Worm (Caenorhabditis elegans) whole organism, late embryonic: ENCODE data around the gene srt-42.

Source experiments
- C08G9.2 ChIP-seq: sonication (generic microtip); optimal IDR thresholded peaks from 2 replicates; lab custom pipeline; 2016; ENCODE audit warnings: mild to moderate bottlenecking, missing genetic modification characterization, moderate library complexity, missing compliant biosample characterization
- C38D4.7 ChIP-seq: fragments of 200-800 bp; sonication (Bioruptor generic); optimal IDR thresholded peaks from 2 replicates; lab custom pipeline; 2018; ENCODE audit warnings: mild to moderate bottlenecking, missing genetic modification characterization, moderate library complexity, missing compliant biosample characterization
- T23F11.4 ChIP-seq: fragments of 200-800 bp; sonication (Bioruptor generic); optimal IDR thresholded peaks from 2 replicates; lab custom pipeline; 2018; ENCODE audit warnings: mild to moderate bottlenecking, missing genetic modification characterization, missing compliant biosample characterization
- Y22D7AL.16 ChIP-seq: sonication (generic microtip); optimal IDR thresholded peaks from 2 replicates; lab custom pipeline; 2016; ENCODE audit warnings: missing genetic modification characterization, missing compliant biosample characterization
- ahr-1 ChIP-seq: sonication (generic microtip); optimal IDR thresholded peaks from 2 replicates; lab custom pipeline; 2016; ENCODE audit warnings: missing genetic modification characterization, missing compliant biosample characterization
- ceh-14 ChIP-seq: sonication (generic microtip); optimal IDR thresholded peaks from 2 replicates; lab custom pipeline; 2016; ENCODE audit warnings: missing genotype, missing genetic modification characterization, missing compliant biosample characterization
- ceh-19 ChIP-seq: fragments of 200-800 bp; sonication (Bioruptor generic); optimal IDR thresholded peaks from 2 replicates; lab custom pipeline; 2018; ENCODE audit warnings: mild to moderate bottlenecking, missing genetic modification characterization, missing compliant biosample characterization
- ceh-22 ChIP-seq: sonication (generic microtip); optimal IDR thresholded peaks from 2 replicates; lab custom pipeline; 2017; ENCODE audit warnings: missing biosample characterization, missing genetic modification characterization
- ceh-45 ChIP-seq: fragments of 200-800 bp; sonication (Bioruptor generic); IDR thresholded peaks from 2 replicates; pipeline ENCODE4 v1.3.6; 2022; ENCODE audit warnings: missing genetic modification reagents, missing genetic modification characterization, missing compliant biosample characterization
- elt-2 ChIP-seq: sonication (generic microtip); optimal IDR thresholded peaks from 2 replicates; lab custom pipeline; 2016; ENCODE audit warnings: missing genetic modification reagents, missing genetic modification characterization, missing compliant biosample characterization
- ets-4 ChIP-seq: sonication (generic microtip); optimal IDR thresholded peaks from 2 replicates; lab custom pipeline; 2016; ENCODE audit warnings: missing genetic modification characterization, missing compliant biosample characterization
- eyg-1 ChIP-seq: sonication (generic microtip); optimal IDR thresholded peaks from 2 replicates; lab custom pipeline; 2016; ENCODE audit warnings: missing genotype, missing genetic modification characterization, missing compliant biosample characterization
- fax-1 ChIP-seq: sonication (generic microtip); optimal IDR thresholded peaks from 2 replicates; lab custom pipeline; 2016; ENCODE audit warnings: missing genotype, missing genetic modification characterization, missing compliant biosample characterization
- fkh-10 ChIP-seq: fragments of 150-350 bp; optimal IDR thresholded peaks from 2 replicates; lab custom pipeline; 2014; ENCODE audit warnings: missing biosample characterization, missing genetic modification reagents, missing genetic modification characterization
- hlh-13 ChIP-seq: fragments of 200-800 bp; sonication (Bioruptor generic); optimal IDR thresholded peaks from 2 replicates; lab custom pipeline; 2018; ENCODE audit warnings: mild to moderate bottlenecking, missing genetic modification characterization, missing compliant biosample characterization
- hlh-15 ChIP-seq: sonication (generic microtip); optimal IDR thresholded peaks from 2 replicates; lab custom pipeline; 2016; ENCODE audit warnings: missing genetic modification characterization, missing compliant biosample characterization
- hlh-30 ChIP-seq: sonication (generic microtip); optimal IDR thresholded peaks from 2 replicates; lab custom pipeline; 2017; ENCODE audit warnings: antibody characterized with exemption, missing genetic modification characterization, missing compliant biosample characterization; ENCODE audit not compliant: insufficient read depth
- lin-11 ChIP-seq: fragments of 200-800 bp; sonication (Bioruptor generic); optimal IDR thresholded peaks from 2 replicates; lab custom pipeline; 2018; ENCODE audit warnings: mild to moderate bottlenecking, missing genetic modification characterization, missing compliant biosample characterization
- nhr-11 ChIP-seq: fragments of 150-350 bp; optimal IDR thresholded peaks from 2 replicates; lab custom pipeline; 2014; ENCODE audit warnings: missing biosample characterization, missing genetic modification characterization
- nhr-232 ChIP-seq: sonication (generic microtip); optimal IDR thresholded peaks from 2 replicates; lab custom pipeline; 2016; ENCODE audit warnings: missing genetic modification characterization, missing compliant biosample characterization
- odd-2 ChIP-seq: sonication (generic microtip); optimal IDR thresholded peaks from 2 replicates; lab custom pipeline; 2017; ENCODE audit warnings: antibody characterized with exemption, mild to moderate bottlenecking, missing genetic modification characterization, missing compliant biosample characterization
- pha-2 ChIP-seq: sonication (generic microtip); optimal IDR thresholded peaks from 2 replicates; lab custom pipeline; 2017; ENCODE audit warnings: mild to moderate bottlenecking, missing genetic modification characterization, missing compliant biosample characterization
- pha-4 ChIP-seq: fragments of 150-350 bp; optimal IDR thresholded peaks from 2 replicates; lab custom pipeline; 2018; ENCODE audit warnings: missing biosample characterization, missing genetic modification reagents, missing genetic modification characterization
- ref-2 ChIP-seq: sonication (generic microtip); optimal IDR thresholded peaks from 2 replicates; lab custom pipeline; 2016; ENCODE audit warnings: missing genetic modification characterization, missing compliant biosample characterization
- rnt-1 ChIP-seq: sonication (generic microtip); optimal IDR thresholded peaks from 2 replicates; lab custom pipeline; 2016; ENCODE audit warnings: missing genetic modification characterization, missing compliant biosample characterization
- sox-2 ChIP-seq: fragments of 200-800 bp; sonication (Bioruptor generic); IDR thresholded peaks from 2 replicates; pipeline ENCODE4 v1.3.6; 2022; ENCODE audit warnings: missing genetic modification reagents, missing genetic modification characterization, missing compliant biosample characterization
- sox-4 ChIP-seq: sonication (generic microtip); optimal IDR thresholded peaks from 2 replicates; lab custom pipeline; 2017; ENCODE audit warnings: mild to moderate bottlenecking, missing genetic modification characterization, inconsistent platforms, missing compliant biosample characterization
- tbx-2 ChIP-seq: sonication (generic microtip); optimal IDR thresholded peaks from 2 replicates; lab custom pipeline; 2016; ENCODE audit warnings: missing genetic modification characterization, missing compliant biosample characterization
- tbx-7 ChIP-seq: sonication (generic microtip); optimal IDR thresholded peaks from 2 replicates; lab custom pipeline; 2016; ENCODE audit warnings: missing genotype, missing genetic modification characterization, missing compliant biosample characterization
- ttx-3 ChIP-seq: sonication (generic microtip); optimal IDR thresholded peaks from 2 replicates; lab custom pipeline; 2016; ENCODE audit warnings: missing genetic modification reagents, missing genetic modification characterization, missing compliant biosample characterization
- unc-3 ChIP-seq, 2 experiments: fragments of 200-800 bp in 1 of 2; sonication (Bioruptor generic) in 1 of 2; sonication (generic microtip) in 1 of 2; conservative IDR thresholded peaks in 1 of 2; optimal IDR thresholded peaks in 1 of 2; 2 replicates each; pipeline versions ENCODE4 v1.3.6 to Lab custom; 2016 to 2022; ENCODE audit warnings: missing compliant biosample characterization in 2 of 2, missing genetic modification characterization in 2 of 2, missing genetic modification reagents in 1 of 2
- unc-55 ChIP-seq: sonication (generic microtip); optimal IDR thresholded peaks from 2 replicates; lab custom pipeline; 2017; ENCODE audit warnings: missing biosample characterization, missing genetic modification reagents, missing genetic modification characterization
- unc-86 ChIP-seq: sonication (generic microtip); optimal IDR thresholded peaks from 2 replicates; lab custom pipeline; 2016; ENCODE audit warnings: missing genetic modification characterization, missing compliant biosample characterization
- zip-5 ChIP-seq: sonication (generic microtip); optimal IDR thresholded peaks from 2 replicates; lab custom pipeline; 2016; ENCODE audit warnings: missing genetic modification characterization, missing compliant biosample characterization

Gene srt-42

DNA sequence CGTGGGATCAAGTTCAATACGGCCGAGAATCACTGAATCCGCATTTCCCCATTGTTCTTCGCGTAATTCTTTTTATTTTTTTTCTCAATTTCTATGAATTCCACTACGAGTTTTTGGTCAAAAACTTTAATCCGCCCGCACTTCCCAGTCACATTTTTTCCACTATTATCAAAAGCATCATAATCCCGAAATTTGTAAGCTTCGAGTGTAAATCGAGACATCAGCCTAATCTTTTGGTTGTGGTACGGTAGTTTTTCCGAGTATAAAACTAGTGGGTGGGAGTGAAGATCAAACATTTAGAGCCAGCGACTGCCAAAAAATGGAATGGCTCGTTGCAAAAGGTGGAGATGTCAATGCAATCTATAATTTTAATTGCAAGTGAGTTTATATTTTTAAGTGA is at the start of gene srt-42:
srt-42 (plus strand) TSS at position 301 of the 400 bp plus-strand sequence.
- TF ChIP-seq rnt-1: no peak
- no peak for TF ChIP-seq sox-2 (GFP tag; lab: Robert Waterston, UW)
- no peak for TF ChIP-seq nhr-11 (tag; lab: Kevin White, UChicago)
- TF ChIP-seq hlh-30 (tag; lab: Kevin White, UChicago): no peak
- no peak for TF ChIP-seq eyg-1 (tag; lab: Kevin White, UChicago)
- no peak for TF ChIP-seq sox-4 (tag; lab: Kevin White, UChicago)

DNA sequence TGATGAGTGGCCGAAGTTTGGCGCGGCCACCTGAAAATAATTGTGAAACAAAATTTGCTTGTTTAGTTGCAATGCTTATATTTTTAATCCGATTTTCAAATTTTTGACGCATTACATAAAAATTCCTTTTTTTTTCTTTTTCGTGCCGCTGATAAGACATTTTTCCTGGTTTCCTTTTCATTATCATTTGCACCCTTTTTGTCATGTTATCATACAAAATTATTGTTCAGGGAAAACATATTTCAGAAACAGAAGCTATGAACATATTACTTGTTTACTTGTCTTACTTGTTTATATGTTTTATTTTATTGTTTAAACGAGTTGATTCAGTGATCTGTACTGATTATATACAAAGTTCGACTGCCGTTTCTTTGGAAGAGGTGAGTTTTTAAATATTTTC is 46.6 kb upstream of the srt-42 start, which contains the start of gene clec-205:
clec-205 (plus strand) TSS at position 212 of the 400 bp plus-strand sequence.
- TF ChIP-seq hlh-15 (tag; lab: Kevin White, UChicago) (no peak), elt-2 (tag; lab: Kevin White, UChicago) (peak; percentile 10)

DNA sequence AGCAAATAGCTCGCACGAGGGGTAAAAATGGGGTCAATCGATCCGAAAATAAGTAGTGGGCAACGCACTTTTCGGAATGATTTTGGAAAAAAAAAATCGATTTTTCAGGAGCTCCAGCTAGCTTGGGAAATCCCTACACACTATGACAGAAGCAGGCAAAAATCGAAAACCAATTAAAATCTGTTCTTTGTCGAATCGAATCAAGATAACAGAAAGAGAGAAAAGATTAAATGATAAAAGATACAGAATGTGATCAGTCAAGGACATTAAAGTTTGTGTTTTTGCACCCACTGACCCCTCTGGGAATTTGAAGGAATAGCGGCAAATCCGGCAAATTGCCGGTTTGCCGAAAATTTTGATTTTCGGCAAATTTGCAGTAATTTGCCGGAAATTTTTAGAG is 39.8 kb upstream of the srt-42 start:
- TF ChIP-seq eyg-1 (tag; lab: Kevin White, UChicago): no peak
- TF ChIP-seq tbx-2 (tag; lab: Kevin White, UChicago): no peak
- no peak for TF ChIP-seq nhr-232 (tag; lab: Kevin White, UChicago)
- TF ChIP-seq fax-1 (tag; lab: Kevin White, UChicago): no peak
- no peak for TF ChIP-seq ref-2
- TF ChIP-seq rnt-1: no peak
- TF ChIP-seq ceh-14 (tag; lab: Kevin White, UChicago): no peak
- no peak for TF ChIP-seq unc-3 (GFP tag; conservative IDR thresholded peaks at IDR 0.05; lab: Robert Waterston, UW)
- TF ChIP-seq unc-3 (tag; optimal IDR thresholded peaks at IDR 0.05; lab: Kevin White, UChicago): no peak
- no peak for TF ChIP-seq unc-55 (GFP tag; lab: Kevin White, UChicago)
- TF ChIP-seq pha-2 (tag; lab: Kevin White, UChicago): no peak
- no peak for TF ChIP-seq ttx-3
- TF ChIP-seq ahr-1: no peak
- TF ChIP-seq lin-11 (tag; lab: Kevin White, UChicago): no peak
- TF ChIP-seq C08G9.2 (tag; lab: Kevin White, UChicago): no peak
- TF ChIP-seq odd-2 (tag; lab: Kevin White, UChicago): no peak
- TF ChIP-seq zip-5 (tag; lab: Kevin White, UChicago): no peak
- TF ChIP-seq T23F11.4 (GFP tag; lab: Kevin White, UChicago): no peak
- no peak for TF ChIP-seq tbx-7
- TF ChIP-seq unc-86 (tag; lab: Kevin White, UChicago): no peak
- TF ChIP-seq ceh-22 (tag; lab: Kevin White, UChicago): no peak
- TF ChIP-seq, all 69 proteins: peak for 0

DNA sequence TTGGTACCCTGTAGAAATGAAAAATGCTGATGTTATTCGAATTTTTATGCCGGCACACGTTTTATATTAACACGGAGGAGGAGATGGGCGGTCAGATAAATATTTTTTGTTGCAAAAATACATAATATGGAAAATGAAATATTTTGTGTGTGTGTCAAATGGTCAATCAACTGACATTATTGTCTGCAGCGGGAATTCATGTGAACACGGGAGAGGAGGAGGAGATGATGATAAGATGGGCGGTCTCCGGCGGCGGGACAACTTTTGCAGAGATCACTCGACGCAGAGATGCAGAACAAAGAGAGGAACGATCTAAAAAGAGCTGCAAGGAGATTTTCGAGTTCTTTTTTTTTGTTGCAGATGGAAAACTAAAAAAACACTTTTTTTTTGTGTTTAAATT is 35.5 kb upstream of the srt-42 start, which contains the start of gene dhs-13:
dhs-13 (minus strand) TSS at position 8 of the 400 bp plus-strand sequence.
- TF ChIP-seq fkh-10 (GFP tag; lab: Kevin White, UChicago) (no peak), unc-55 (GFP tag; lab: Kevin White, UChicago) (peak; percentile 21), ceh-22 (tag; lab: Kevin White, UChicago) (no peak)

DNA sequence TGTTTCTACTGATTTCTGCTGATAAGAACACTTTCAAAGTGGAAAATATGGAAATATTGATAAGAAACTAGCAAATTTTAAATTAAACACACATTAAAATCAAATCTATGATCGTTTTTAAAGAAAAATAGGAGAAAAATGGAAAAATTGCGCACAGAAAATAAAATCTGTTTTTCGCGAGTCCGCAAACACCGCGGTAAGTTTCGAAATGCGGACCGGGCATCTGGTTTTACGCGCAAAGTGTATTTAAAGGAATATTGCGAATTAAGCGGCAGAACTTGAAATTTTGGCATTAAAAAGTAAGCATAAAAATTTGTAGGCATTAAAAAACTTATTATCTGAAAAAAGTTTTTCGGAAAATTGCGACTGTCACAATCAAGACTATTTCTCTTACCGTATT is 34.1 kb upstream of the srt-42 start:
- no peak for TF ChIP-seq hlh-13 (GFP tag; lab: Kevin White, UChicago)
- no peak for TF ChIP-seq C38D4.7 (GFP tag; lab: Kevin White, UChicago)
- no peak for TF ChIP-seq fkh-10 (GFP tag; lab: Kevin White, UChicago)
- TF ChIP-seq Y22D7AL.16 (tag; lab: Kevin White, UChicago): no peak
- TF ChIP-seq pha-4: no peak
- no peak for TF ChIP-seq ceh-14 (tag; lab: Kevin White, UChicago)
- no peak for TF ChIP-seq ceh-19 (GFP tag; lab: Kevin White, UChicago)
- no peak for TF ChIP-seq fax-1 (tag; lab: Kevin White, UChicago)
- no peak for TF ChIP-seq ets-4 (tag; lab: Kevin White, UChicago)
- no peak for TF ChIP-seq T23F11.4 (GFP tag; lab: Kevin White, UChicago)
- TF ChIP-seq ceh-45: no peak
